Worm (Caenorhabditis elegans): ENCODE measurements around the gene famk-1.

famk-1 gene

DNA sequence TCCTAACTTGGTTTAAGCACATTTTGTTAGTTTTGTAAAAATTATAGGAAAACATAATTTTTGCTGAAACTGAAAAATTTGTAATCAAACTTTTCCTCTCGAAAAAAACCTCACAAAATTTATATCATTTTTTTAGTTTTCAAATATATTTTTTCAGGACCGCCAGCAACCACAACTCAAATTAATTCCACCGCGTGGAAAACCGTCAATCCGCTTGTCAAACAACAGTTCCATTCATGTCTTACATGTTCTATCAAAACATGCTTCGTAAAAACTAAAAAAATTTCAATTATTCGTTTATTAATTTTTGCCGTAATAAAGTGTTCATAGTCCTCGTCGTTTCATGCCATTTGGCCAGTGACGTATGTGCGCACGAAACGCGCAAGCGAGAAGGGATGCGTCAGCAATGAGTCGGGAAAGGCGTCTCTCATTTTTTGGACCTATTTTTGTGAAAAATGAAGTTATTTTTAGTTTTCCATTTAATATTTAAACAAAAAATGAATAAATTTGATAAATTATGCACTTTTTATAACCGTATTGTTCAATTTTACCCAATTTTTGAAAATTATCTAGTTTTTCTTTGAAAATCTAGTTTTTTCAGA, 39.7 kb downstream of the famk-1 start, which contains the start of gene ucr-2.2 (continued):
- TF ChIP-seq F33H1.4 (GFP tag; IDR thresholded peaks at IDR 0.05), result no peak
- TF ChIP-seq egl-44 (GFP tag; IDR thresholded peaks at IDR 0.05), result no peak
- no peak for TF ChIP-seq F39B2.1 (GFP tag; IDR thresholded peaks at IDR 0.05)
- peak; percentile 34 for TF ChIP-seq somi-1 (GFP tag; optimal IDR thresholded peaks at IDR 0.05)
- no peak for TF ChIP-seq bed-1 (GFP tag; IDR thresholded peaks at IDR 0.05)
- peak; percentile 64; the same call in 1 of the 2 replicates for TF ChIP-seq Y53G8AR.9 (GFP tag; conservative IDR thresholded peaks at IDR 0.05)
- TF ChIP-seq atf-7 (tag; optimal IDR thresholded peaks at IDR 0.05), result peak; percentile 81
- TF ChIP-seq athp-1 (tag; optimal IDR thresholded peaks at IDR 0.05), result no peak
- TF ChIP-seq pbrm-1 (GFP tag; IDR thresholded peaks at IDR 0.05), result peak; percentile 75
- TF ChIP-seq die-1 (tag; optimal IDR thresholded peaks at IDR 0.05), result no peak
- peak; percentile 87 for TF ChIP-seq nhr-80 (tag; optimal IDR thresholded peaks at IDR 0.05)
- TF ChIP-seq F37B4.10 (GFP tag; IDR thresholded peaks at IDR 0.05), result no peak
- TF ChIP-seq akir-1 (GFP tag; optimal IDR thresholded peaks at IDR 0.05), result no peak
- TF ChIP-seq cebp-2 (GFP tag; IDR thresholded peaks at IDR 0.05), result no peak
- no peak for TF ChIP-seq sptf-2 (GFP tag; optimal IDR thresholded peaks at IDR 0.05)
- peak; percentile 44; the same call in 1 of the 2 replicates for TF ChIP-seq cebp-1 (GFP tag; IDR thresholded peaks at IDR 0.05)
- peak; percentile 82 for TF ChIP-seq cebp-1 (tag; optimal IDR thresholded peaks at IDR 0.05)
- TF ChIP-seq ztf-25 (GFP tag; IDR thresholded peaks at IDR 0.05), result no peak
- peak; percentile 36 for TF ChIP-seq tlf-1 (GFP tag; optimal IDR thresholded peaks at IDR 0.05)
- 0 out of 2 replicates have a peak, but pooled peaks have one; percentile 25 for TF ChIP-seq madf-3 (GFP tag; IDR thresholded peaks at IDR 0.05)
- no peak for TF ChIP-seq ceh-79 (tag; optimal IDR thresholded peaks at IDR 0.05)
- no peak for TF ChIP-seq lsl-1 (GFP tag; optimal IDR thresholded peaks at IDR 0.05)
- no peak for TF ChIP-seq rec-8 (tag; optimal IDR thresholded peaks at IDR 0.05)
- TF ChIP-seq attf-6 (GFP tag; IDR thresholded peaks at IDR 0.05), result no peak
- peak; percentile 31 for TF ChIP-seq repo-1 (tag; optimal IDR thresholded peaks at IDR 0.05)
- no peak for TF ChIP-seq B0019.2 (GFP tag; conservative IDR thresholded peaks at IDR 0.05)
- TF ChIP-seq ets-4 (GFP tag; optimal IDR thresholded peaks at IDR 0.05), result no peak
- peak; percentile 61 for TF ChIP-seq K12H6.12 (tag; optimal IDR thresholded peaks at IDR 0.05)
- no peak for TF ChIP-seq chd-7 (tag; optimal IDR thresholded peaks at IDR 0.05)
- TF ChIP-seq B0035.1 (tag; optimal IDR thresholded peaks at IDR 0.05), result no peak
- no peak for TF ChIP-seq aptf-3 (GFP tag; IDR thresholded peaks at IDR 0.05)
- TF ChIP-seq dpl-1 (GFP tag; optimal IDR thresholded peaks at IDR 0.05), result no peak
- no peak for TF ChIP-seq lsy-27 (tag; optimal IDR thresholded peaks at IDR 0.05; ENCODE audit: borderline replicate concordance, insufficient read depth)
- peak; percentile 83 for TF ChIP-seq ZK185.1 (tag; optimal IDR thresholded peaks at IDR 0.05; ENCODE audit: poor library complexity, severe bottlenecking)
- no peak for TF ChIP-seq lag-1 (GFP tag; IDR thresholded peaks at IDR 0.05)
- TF ChIP-seq D2030.7 (GFP tag; IDR thresholded peaks at IDR 0.05), result no peak
- peak; percentile 83 for TF ChIP-seq attf-5 (GFP tag; optimal IDR thresholded peaks at IDR 0.05)
- TF ChIP-seq dpff-1 (tag; optimal IDR thresholded peaks at IDR 0.05), result no peak
- no peak for TF ChIP-seq him-1 (tag; optimal IDR thresholded peaks at IDR 0.05)
- peak; percentile 76 for TF ChIP-seq mcd-1 (GFP tag; IDR thresholded peaks at IDR 0.05)
- peak in 1 of 3 experiments; percentile 85 for TF ChIP-seq lin-35 (GFP tag; optimal IDR thresholded peaks at IDR 0.05)
- TF ChIP-seq hlh-26 (GFP tag; conservative IDR thresholded peaks at IDR 0.05), result no peak
- no peak for TF ChIP-seq T07F8.4 (tag; optimal IDR thresholded peaks at IDR 0.05)
- no peak for TF ChIP-seq attf-3 (GFP tag; conservative IDR thresholded peaks at IDR 0.05)
- peak; percentile 64 for TF ChIP-seq C06A6.2 (GFP tag; conservative IDR thresholded peaks at IDR 0.05)
- TF ChIP-seq nfya-2 (GFP tag; IDR thresholded peaks at IDR 0.05), result no peak
- TF ChIP-seq fkh-3 (tag; optimal IDR thresholded peaks at IDR 0.05), result no peak
- TF ChIP-seq bed-2 (GFP tag; IDR thresholded peaks at IDR 0.05), result no peak
- no peak for TF ChIP-seq xnd-1 (tag; optimal IDR thresholded peaks at IDR 0.05)

Data from whole organism, young adult.